Worm (Caenorhabditis elegans) whole organism, mixed stage, embryonic: ENCODE data around the gene algn-11.

Experiments
- blmp-1 ChIP-seq: fragments of 150-350 bp; optimal IDR thresholded peaks from 2 replicates; lab custom pipeline; 2014; ENCODE audit warnings: missing biosample characterization, missing genetic modification characterization
- cnd-1 ChIP-seq: fragments of 200-800 bp; sonication (Bioruptor generic); optimal IDR thresholded peaks from 2 replicates; lab custom pipeline; 2018; ENCODE audit warnings: mild to moderate bottlenecking, missing genetic modification characterization, missing compliant biosample characterization
- ham-2 ChIP-seq: fragments of 200-800 bp; sonication (Bioruptor generic); optimal IDR thresholded peaks from 2 replicates; lab custom pipeline; 2018; ENCODE audit warnings: mild to moderate bottlenecking, missing genetic modification characterization, missing compliant biosample characterization
- lin-13 ChIP-seq: fragments of 150-350 bp; optimal IDR thresholded peaks from 2 replicates; lab custom pipeline; 2014; ENCODE audit warnings: missing biosample characterization, missing genetic modification characterization
- lsy-2 ChIP-seq: fragments of 150-350 bp; optimal IDR thresholded peaks from 2 replicates; lab custom pipeline; 2014; ENCODE audit warnings: missing biosample characterization, missing genetic modification characterization
- mab-5 ChIP-seq: fragments of 150-350 bp; optimal IDR thresholded peaks from 2 replicates; lab custom pipeline; 2014; ENCODE audit warnings: missing biosample characterization, missing genetic modification characterization
- mep-1 ChIP-seq: fragments of 150-350 bp; optimal IDR thresholded peaks from 2 replicates; lab custom pipeline; 2017; ENCODE audit warnings: missing biosample characterization, missing genetic modification reagents, missing genetic modification characterization, inconsistent platforms
- nhr-12 ChIP-seq: fragments of 150-350 bp; optimal IDR thresholded peaks from 2 replicates; lab custom pipeline; 2014; ENCODE audit warnings: missing biosample characterization, missing genetic modification characterization
- nhr-237 ChIP-seq: fragments of 150-350 bp; optimal IDR thresholded peaks from 2 replicates; lab custom pipeline; 2014; ENCODE audit warnings: missing biosample characterization, missing genetic modification characterization
- nhr-28 ChIP-seq: fragments of 150-350 bp; optimal IDR thresholded peaks from 2 replicates; lab custom pipeline; 2014; ENCODE audit warnings: missing biosample characterization, missing genetic modification characterization
- nhr-76 ChIP-seq: sonication (generic microtip); optimal IDR thresholded peaks from 2 replicates; lab custom pipeline; 2017; ENCODE audit warnings: missing biosample characterization, missing genetic modification characterization
- snpc-4 ChIP-seq: fragments of 150-350 bp; optimal IDR thresholded peaks from 2 replicates; lab custom pipeline; 2014; ENCODE audit warnings: missing biosample characterization, missing genetic modification characterization
- ztf-11 ChIP-seq: fragments of 150-350 bp; optimal IDR thresholded peaks from 2 replicates; lab custom pipeline; 2014; ENCODE audit warnings: missing biosample characterization, missing genetic modification characterization

ce11 chrIII:7317354-7317753 lies 27.0 kb upstream of the algn-11 start:
- TF ChIP-seq mep-1 (tag; lab: Kevin White, UChicago) = no peak
- no peak for TF ChIP-seq blmp-1
- no peak for TF ChIP-seq nhr-28 (tag; lab: Kevin White, UChicago)
- TF ChIP-seq nhr-12 = no peak
- no peak for TF ChIP-seq mab-5 (tag; lab: Kevin White, UChicago)
- no peak for TF ChIP-seq nhr-237
- TF ChIP-seq lin-13 (tag; lab: Kevin White, UChicago) = no peak
- no peak for TF ChIP-seq snpc-4 (tag; lab: Kevin White, UChicago)
- no peak for TF ChIP-seq ztf-11
- no peak for TF ChIP-seq nhr-76
- TF ChIP-seq lsy-2 = no peak
- no peak for TF ChIP-seq cnd-1 (tag; lab: Kevin White, UChicago)
- TF ChIP-seq ham-2 (GFP tag; lab: Kevin White, UChicago) = no peak
